Worm (Caenorhabditis elegans) whole organism, young adult: ENCODE data around the gene K01G5.8.

ENCODE experiments used
- B0019.2 ChIP-seq: fragments of 200-800 bp; sonication (Bioruptor generic); conservative IDR thresholded peaks from 2 replicates; pipeline ENCODE4 v1.3.6; 2022; ENCODE audit warnings: missing genetic modification reagents, missing genetic modification characterization, missing compliant biosample characterization
- F33H1.4 ChIP-seq: fragments of 200-800 bp; sonication (Bioruptor generic); IDR thresholded peaks from 2 replicates; pipeline ENCODE4 v1.3.6; 2022; ENCODE audit warnings: missing genetic modification reagents, missing genetic modification characterization, missing compliant biosample characterization
- F37B4.10 ChIP-seq: fragments of 200-800 bp; sonication (Bioruptor generic); IDR thresholded peaks from 2 replicates; pipeline ENCODE4 v1.3.6; 2022; ENCODE audit warnings: missing genetic modification characterization, missing compliant biosample characterization
- F52B5.7 ChIP-seq: sonication (generic microtip); optimal IDR thresholded peaks from 2 replicates; lab custom pipeline; 2016; ENCODE audit warnings: mild to moderate bottlenecking, missing genetic modification characterization, missing compliant biosample characterization
- F57A8.1 ChIP-seq: fragments of 200-800 bp; sonication (Bioruptor generic); optimal IDR thresholded peaks from 2 replicates; lab custom pipeline; 2018; ENCODE audit warnings: mild to moderate bottlenecking, missing genetic modification characterization, moderate library complexity, missing compliant biosample characterization
- K12H6.12 ChIP-seq: fragments of 200-800 bp; sonication (Bioruptor generic); optimal IDR thresholded peaks from 2 replicates; lab custom pipeline; 2018; ENCODE audit warnings: mild to moderate bottlenecking, missing genetic modification characterization, missing compliant biosample characterization
- T07F8.4 ChIP-seq: sonication (generic microtip); optimal IDR thresholded peaks from 2 replicates; lab custom pipeline; 2016; ENCODE audit warnings: mild to moderate bottlenecking, missing genetic modification characterization, moderate library complexity, missing compliant biosample characterization
- T26A5.8 ChIP-seq: sonication (generic microtip); optimal IDR thresholded peaks from 2 replicates; lab custom pipeline; 2016; ENCODE audit warnings: missing genetic modification characterization, missing compliant biosample characterization
- Y67H2A.10 ChIP-seq: fragments of 200-800 bp; sonication (Bioruptor generic); conservative IDR thresholded peaks from 2 replicates; pipeline ENCODE4 v1.3.6; 2022; ENCODE audit warnings: missing genetic modification reagents, missing genetic modification characterization, missing compliant biosample characterization
- akir-1 ChIP-seq: fragments of 200-800 bp; sonication (Bioruptor generic); optimal IDR thresholded peaks from 2 replicates; lab custom pipeline; 2018; ENCODE audit warnings: mild to moderate bottlenecking, missing genetic modification characterization, moderate library complexity, missing compliant biosample characterization
- ama-1 ChIP-seq, 3 experiments: fragments of 150-350 bp in 1 of 3; sonication (generic microtip) in 2 of 3; optimal IDR thresholded peaks; 2 replicates each; lab custom pipeline; 2014 to 2018; ENCODE audit warnings: missing biosample characterization in 2 of 3, missing genetic modification characterization in 2 of 3, missing genetic modification reagents in 2 of 3
- atf-7 ChIP-seq: sonication (generic microtip); optimal IDR thresholded peaks from 2 replicates; lab custom pipeline; 2017; ENCODE audit warnings: mild to moderate bottlenecking, missing genetic modification characterization, missing compliant biosample characterization
- athp-1 ChIP-seq: sonication (generic microtip); optimal IDR thresholded peaks from 2 replicates; lab custom pipeline; 2017; ENCODE audit warnings: mild to moderate bottlenecking, missing genetic modification characterization, missing compliant biosample characterization
- attf-6 ChIP-seq: fragments of 200-800 bp; sonication (Bioruptor generic); IDR thresholded peaks from 2 replicates; pipeline ENCODE4 v1.3.6; 2022; ENCODE audit warnings: missing genetic modification reagents, missing genetic modification characterization, missing compliant biosample characterization
- bed-2 ChIP-seq: fragments of 200-800 bp; sonication (Bioruptor generic); IDR thresholded peaks from 2 replicates; pipeline ENCODE4 v1.3.6; 2022; ENCODE audit warnings: missing genetic modification reagents, missing genetic modification characterization, missing compliant biosample characterization
- ccch-3 ChIP-seq: fragments of 200-800 bp; sonication (Bioruptor generic); optimal IDR thresholded peaks from 2 replicates; lab custom pipeline; 2018; ENCODE audit warnings: mild to moderate bottlenecking, missing genetic modification characterization, missing compliant biosample characterization
- ceh-40 ChIP-seq: fragments of 200-800 bp; sonication (Bioruptor generic); IDR thresholded peaks from 2 replicates; pipeline ENCODE4 v1.3.6; 2022; ENCODE audit warnings: missing genetic modification characterization, missing compliant biosample characterization
- dpff-1 ChIP-seq: sonication (generic microtip); optimal IDR thresholded peaks from 2 replicates; lab custom pipeline; 2017; ENCODE audit warnings: mild to moderate bottlenecking, missing genetic modification characterization, missing compliant biosample characterization
- dpl-1 ChIP-seq: fragments of 150-350 bp; optimal IDR thresholded peaks from 2 replicates; lab custom pipeline; 2014; ENCODE audit warnings: missing biosample characterization, missing genetic modification reagents, missing genetic modification characterization
- fkh-3 ChIP-seq: sonication (generic microtip); optimal IDR thresholded peaks from 2 replicates; lab custom pipeline; 2016; ENCODE audit warnings: mild to moderate bottlenecking, missing genetic modification characterization, missing compliant biosample characterization
- gei-17 ChIP-seq: fragments of 200-800 bp; sonication (Bioruptor generic); optimal IDR thresholded peaks from 2 replicates; lab custom pipeline; 2018; ENCODE audit warnings: mild to moderate bottlenecking, missing genetic modification characterization, missing compliant biosample characterization
- hmg-1.2 ChIP-seq: fragments of 200-800 bp; sonication (Bioruptor generic); IDR thresholded peaks from 2 replicates; pipeline ENCODE4 v1.3.6; 2022; ENCODE audit warnings: missing genetic modification reagents, missing genetic modification characterization, missing compliant biosample characterization
- hmg-20 ChIP-seq: fragments of 200-800 bp; sonication (Bioruptor generic); IDR thresholded peaks from 2 replicates; pipeline ENCODE4 v1.3.6; 2022; ENCODE audit warnings: missing genetic modification reagents, missing genetic modification characterization, missing compliant biosample characterization
- hsf-1 ChIP-seq: fragments of 200-800 bp; sonication (Bioruptor generic); IDR thresholded peaks from 2 replicates; pipeline ENCODE4 v1.3.6; 2022; ENCODE audit warnings: missing genetic modification reagents, missing genetic modification characterization, missing compliant biosample characterization
- lag-1 ChIP-seq: fragments of 200-800 bp; sonication (Bioruptor generic); IDR thresholded peaks from 2 replicates; pipeline ENCODE4 v1.3.6; 2022; ENCODE audit warnings: missing genetic modification reagents, missing genetic modification characterization, missing compliant biosample characterization
- let-526 ChIP-seq: fragments of 200-800 bp; sonication (Bioruptor generic); IDR thresholded peaks from 2 replicates; pipeline ENCODE4 v1.3.6; 2022; ENCODE audit warnings: missing genetic modification reagents, missing genetic modification characterization, missing compliant biosample characterization
- let-607 ChIP-seq, 2 experiments: fragments of 200-800 bp in 1 of 2; sonication (Bioruptor generic) in 1 of 2; sonication (generic microtip) in 1 of 2; optimal IDR thresholded peaks; 2 replicates each; lab custom pipeline; 2016 to 2018; ENCODE audit warnings: mild to moderate bottlenecking in 2 of 2, missing compliant biosample characterization in 2 of 2, missing genetic modification characterization in 2 of 2, moderate library complexity in 2 of 2, missing genotype in 1 of 2
- lin-54 ChIP-seq: fragments of 200-800 bp; sonication (Bioruptor generic); optimal IDR thresholded peaks from 2 replicates; lab custom pipeline; 2018; ENCODE audit warnings: mild to moderate bottlenecking, missing genetic modification characterization, missing compliant biosample characterization
- madf-10 ChIP-seq: sonication (generic microtip); optimal IDR thresholded peaks from 2 replicates; lab custom pipeline; 2016; ENCODE audit warnings: mild to moderate bottlenecking, missing genetic modification characterization, missing compliant biosample characterization
- madf-3 ChIP-seq: fragments of 200-800 bp; sonication (Bioruptor generic); IDR thresholded peaks from 2 replicates; pipeline ENCODE4 v1.3.6; 2022; ENCODE audit warnings: missing genetic modification reagents, missing genetic modification characterization, missing compliant biosample characterization
- mel-28 ChIP-seq: sonication (generic microtip); optimal IDR thresholded peaks from 2 replicates; lab custom pipeline; 2016; ENCODE audit warnings: borderline replicate concordance, mild to moderate bottlenecking, missing genetic modification characterization, missing compliant biosample characterization
- nfya-1 ChIP-seq: sonication (generic microtip); optimal IDR thresholded peaks from 2 replicates; lab custom pipeline; 2017; ENCODE audit warnings: antibody characterized with exemption, missing compliant biosample characterization, missing genetic modification characterization, borderline replicate concordance; ENCODE audit not compliant: insufficient read depth
- nfya-2 ChIP-seq: fragments of 200-800 bp; sonication (Bioruptor generic); IDR thresholded peaks from 2 replicates; pipeline ENCODE4 v1.3.6; 2022; ENCODE audit warnings: missing genetic modification reagents, missing genetic modification characterization, missing compliant biosample characterization
- nhr-27 ChIP-seq: fragments of 200-800 bp; sonication (Bioruptor generic); optimal IDR thresholded peaks from 2 replicates; lab custom pipeline; 2018; ENCODE audit warnings: mild to moderate bottlenecking, missing genetic modification characterization, moderate library complexity, missing compliant biosample characterization
- nhr-80 ChIP-seq: sonication (generic microtip); optimal IDR thresholded peaks from 2 replicates; lab custom pipeline; 2016; ENCODE audit warnings: missing genetic modification characterization, missing compliant biosample characterization
- nhr-90 ChIP-seq: sonication (generic microtip); optimal IDR thresholded peaks from 2 replicates; lab custom pipeline; 2016; ENCODE audit warnings: missing genotype, mild to moderate bottlenecking, missing genetic modification characterization, missing compliant biosample characterization
- sdz-38 ChIP-seq: sonication (generic microtip); optimal IDR thresholded peaks from 2 replicates; lab custom pipeline; 2016; ENCODE audit warnings: missing genotype, missing genetic modification characterization, missing compliant biosample characterization
- snpc-1.3 ChIP-seq: sonication (generic microtip); optimal IDR thresholded peaks from 2 replicates; lab custom pipeline; 2017; ENCODE audit warnings: missing genetic modification characterization, mild to moderate bottlenecking, missing compliant biosample characterization, antibody characterized with exemption, moderate library complexity, missing genotype, missing genetic modification reagents; ENCODE audit not compliant: insufficient read depth
- snpc-4 ChIP-seq, 5 experiments: fragments of 150-350 bp in 1 of 5; sonication (generic microtip) in 4 of 5; optimal IDR thresholded peaks; 2 replicates each; lab custom pipeline; 2014 to 2018; ENCODE audit warnings: missing genetic modification characterization in 5 of 5, missing biosample characterization in 3 of 5, antibody characterized with exemption in 2 of 5, mild to moderate bottlenecking in 2 of 5, missing compliant biosample characterization in 2 of 5, missing genotype in 2 of 5, moderate library complexity in 2 of 5, missing genetic modification reagents in 1 of 5
- sptf-2 ChIP-seq: fragments of 200-800 bp; sonication (Bioruptor generic); optimal IDR thresholded peaks from 2 replicates; lab custom pipeline; 2018; ENCODE audit warnings: mild to moderate bottlenecking, missing genetic modification characterization, missing compliant biosample characterization
- tbp1 ChIP-seq: fragments of 200-800 bp; sonication (Bioruptor generic); optimal IDR thresholded peaks from 2 replicates; lab custom pipeline; 2018; ENCODE audit warnings: mild to moderate bottlenecking, missing genetic modification characterization, missing compliant biosample characterization
- tbx-9 ChIP-seq: sonication (generic microtip); optimal IDR thresholded peaks from 2 replicates; lab custom pipeline; 2016; ENCODE audit warnings: borderline replicate concordance, missing genetic modification characterization, inconsistent platforms, missing compliant biosample characterization
- zim-3 ChIP-seq: sonication (generic microtip); optimal IDR thresholded peaks from 2 replicates; lab custom pipeline; 2017; ENCODE audit warnings: mild to moderate bottlenecking, missing genetic modification characterization, moderate library complexity, missing compliant biosample characterization
- ztf-18 ChIP-seq: sonication (generic microtip); optimal IDR thresholded peaks from 2 replicates; lab custom pipeline; 2016; ENCODE audit warnings: missing genotype, mild to moderate bottlenecking, missing genetic modification characterization, missing compliant biosample characterization
- ztf-22 ChIP-seq: fragments of 200-800 bp; sonication (Bioruptor generic); optimal IDR thresholded peaks from 2 replicates; lab custom pipeline; 2018; ENCODE audit warnings: mild to moderate bottlenecking, missing genetic modification characterization, moderate library complexity, missing compliant biosample characterization
- ztf-28 ChIP-seq: fragments of 200-800 bp; sonication (Bioruptor generic); IDR thresholded peaks from 2 replicates; pipeline ENCODE4 v1.3.6; 2022; ENCODE audit warnings: missing genetic modification reagents, missing genetic modification characterization, missing compliant biosample characterization
- ztf-6 ChIP-seq: fragments of 200-800 bp; sonication (Bioruptor generic); IDR thresholded peaks from 2 replicates; pipeline ENCODE4 v1.3.6; 2022; ENCODE audit warnings: missing genetic modification reagents, missing genetic modification characterization, missing compliant biosample characterization

K01G5.8 gene

DNA sequence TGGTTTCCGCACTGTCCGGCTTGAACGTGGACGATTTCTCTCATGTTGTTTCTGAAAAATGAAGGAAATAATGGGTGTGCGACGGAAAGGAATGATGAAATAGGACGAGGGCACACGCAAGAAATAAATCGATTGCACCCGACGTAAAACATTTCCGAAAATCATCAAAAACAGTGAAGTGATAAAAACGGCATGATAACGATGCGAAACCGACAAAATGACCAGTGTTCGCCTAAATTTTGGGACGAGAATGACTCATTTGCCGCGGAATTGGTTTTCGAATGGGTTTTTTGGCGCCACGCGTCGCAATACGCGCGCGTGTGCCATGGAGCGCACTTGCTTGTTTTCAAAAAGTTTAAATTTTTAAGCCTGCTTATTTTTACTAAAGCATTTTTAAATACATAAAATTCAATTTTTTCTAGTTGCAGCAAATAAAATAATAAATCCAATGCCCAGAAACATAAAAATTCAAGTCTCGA is 1.8 kb upstream of the K01G5.8 start, which contains the start of the genes tbb-1 and rib-2 (continued):
- TF ChIP-seq snpc-1.3 (tag; lab: Kevin White, UChicago) (peak; percentile 68), bed-2 (GFP tag; lab: Robert Waterston, UW) (peak; percentile 76), let-526 (GFP tag; lab: Robert Waterston, UW) (peak; percentile 89), akir-1 (GFP tag; lab: Kevin White, UChicago) (no peak), tbx-9 (tag; lab: Kevin White, UChicago) (no peak), snpc-4 (GFP tag; optimal IDR thresholded peaks at IDR 0.05; lab: Kevin White, UChicago) (peak; percentile 36), snpc-4 (tag; optimal IDR thresholded peaks at IDR 0.05; lab: Kevin White, UChicago) (peak; percentile 62 to 86 (median 79)), F33H1.4 (peak; percentile 91), nhr-80 (tag; lab: Kevin White, UChicago) (peak; percentile 99), gei-17 (GFP tag; lab: Kevin White, UChicago) (no peak), ztf-6 (peak; percentile 68; the same call in 1 of the 2 replicates), ztf-18 (tag; lab: Kevin White, UChicago) (peak; percentile 86), T26A5.8 (tag; lab: Kevin White, UChicago) (no peak), ama-1 (optimal IDR thresholded peaks at IDR 0.05; lab: Kevin White, UChicago) (no peak), ama-1 (GFP tag; optimal IDR thresholded peaks at IDR 0.05; lab: Kevin White, UChicago) (no peak), fkh-3 (no peak), sptf-2 (GFP tag; lab: Kevin White, UChicago) (peak; percentile 3), lin-54 (GFP tag; lab: Kevin White, UChicago) (peak; percentile 99), F37B4.10 (0 out of 2 replicates have a peak, but pooled peaks have one; percentile 77), atf-7 (tag; lab: Kevin White, UChicago) (peak; percentile 29), let-607 (tag; optimal IDR thresholded peaks at IDR 0.05; lab: Kevin White, UChicago) (peak; percentile 97), zim-3 (tag; lab: Kevin White, UChicago) (no peak), T07F8.4 (tag; lab: Kevin White, UChicago) (no peak), sdz-38 (tag; lab: Kevin White, UChicago) (no peak), nhr-27 (tag; lab: Kevin White, UChicago) (no peak), F52B5.7 (tag; lab: Kevin White, UChicago) (peak; percentile 44), B0019.2 (GFP tag; lab: Robert Waterston, UW) (peak; percentile 97), madf-3 (GFP tag; lab: Robert Waterston, UW) (peak; percentile 97), hmg-20 (GFP tag; lab: Robert Waterston, UW) (peak; percentile 57; the same call in 1 of the 2 replicates), dpl-1 (GFP tag; lab: Kevin White, UChicago) (peak; percentile 99), nfya-2 (GFP tag; lab: Robert Waterston, UW) (peak; percentile 56; the same call in 1 of the 2 replicates), lag-1 (no peak), dpff-1 (tag; lab: Kevin White, UChicago) (no peak), ccch-3 (GFP tag; lab: Kevin White, UChicago) (no peak), Y67H2A.10 (GFP tag; lab: Robert Waterston, UW) (peak; percentile 94), hmg-1.2 (peak; percentile 86), tbp1 (GFP tag; lab: Kevin White, UChicago) (peak; percentile 76), attf-6 (GFP tag; lab: Robert Waterston, UW) (peak; percentile 87), nhr-90 (tag; lab: Kevin White, UChicago) (peak; percentile 82), mel-28 (tag; lab: Kevin White, UChicago) (no peak), madf-10 (tag; lab: Kevin White, UChicago) (peak; percentile 78), F57A8.1 (no peak), ztf-22 (GFP tag; lab: Kevin White, UChicago) (peak; percentile 69), ceh-40 (GFP tag; lab: Robert Waterston, UW) (no peak), hsf-1 (peak; percentile 95), athp-1 (tag; lab: Kevin White, UChicago) (peak; percentile 97), K12H6.12 (tag; lab: Kevin White, UChicago) (peak; percentile 38), ztf-28 (GFP tag; lab: Robert Waterston, UW) (peak; percentile 93), nfya-1 (tag; lab: Kevin White, UChicago) (no peak)
